Worm (Caenorhabditis elegans) whole organism, mixed stage, embryonic: Measurements from ENCODE around the gene Y73F4A.2.

Experiments used
- M03D4.4 ChIP-seq: sonication (generic microtip); optimal IDR thresholded peaks from 2 replicates; lab custom pipeline; 2017; ENCODE audit warnings: mild to moderate bottlenecking, missing genetic modification characterization, missing compliant biosample characterization
- bed-3 ChIP-seq: fragments of 200-800 bp; sonication (Bioruptor generic); optimal IDR thresholded peaks from 3 replicates; lab custom pipeline; 2018; ENCODE audit warnings: mild to moderate bottlenecking, missing genetic modification characterization, moderate library complexity, missing compliant biosample characterization
- blmp-1 ChIP-seq: fragments of 150-350 bp; optimal IDR thresholded peaks from 2 replicates; lab custom pipeline; 2014; ENCODE audit warnings: missing biosample characterization, missing genetic modification characterization
- ceh-39 ChIP-seq: fragments of 150-350 bp; optimal IDR thresholded peaks from 2 replicates; lab custom pipeline; 2014; ENCODE audit warnings: missing biosample characterization, missing genetic modification characterization
- ceh-43 ChIP-seq: fragments of 200-800 bp; sonication (Bioruptor generic); optimal IDR thresholded peaks from 2 replicates; lab custom pipeline; 2018; ENCODE audit warnings: mild to moderate bottlenecking, missing genetic modification characterization, moderate library complexity, missing compliant biosample characterization
- ceh-83 ChIP-seq: fragments of 200-800 bp; sonication (Bioruptor generic); optimal IDR thresholded peaks from 2 replicates; lab custom pipeline; 2018; ENCODE audit warnings: mild to moderate bottlenecking, missing genetic modification characterization, missing compliant biosample characterization
- ces-1 ChIP-seq: fragments of 150-350 bp; optimal IDR thresholded peaks from 2 replicates; lab custom pipeline; 2014; ENCODE audit warnings: missing biosample characterization, missing genetic modification reagents, missing genetic modification characterization
- cnd-1 ChIP-seq: fragments of 200-800 bp; sonication (Bioruptor generic); optimal IDR thresholded peaks from 2 replicates; lab custom pipeline; 2018; ENCODE audit warnings: mild to moderate bottlenecking, missing genetic modification characterization, missing compliant biosample characterization
- drap-1 ChIP-seq: fragments of 200-800 bp; sonication (Bioruptor generic); optimal IDR thresholded peaks from 3 replicates; lab custom pipeline; 2018; ENCODE audit warnings: mild to moderate bottlenecking, missing genetic modification characterization, missing compliant biosample characterization
- flh-1 ChIP-seq: fragments of 200-800 bp; sonication (Bioruptor generic); optimal IDR thresholded peaks from 2 replicates; lab custom pipeline; 2018; ENCODE audit warnings: mild to moderate bottlenecking, missing genetic modification characterization, moderate library complexity, missing compliant biosample characterization
- ham-2 ChIP-seq: fragments of 200-800 bp; sonication (Bioruptor generic); optimal IDR thresholded peaks from 2 replicates; lab custom pipeline; 2018; ENCODE audit warnings: mild to moderate bottlenecking, missing genetic modification characterization, missing compliant biosample characterization
- hlh-1 ChIP-seq: fragments of 150-350 bp; optimal IDR thresholded peaks from 2 replicates; lab custom pipeline; 2014; ENCODE audit warnings: missing biosample characterization, missing genetic modification reagents, missing genetic modification characterization
- lin-13 ChIP-seq: fragments of 150-350 bp; optimal IDR thresholded peaks from 2 replicates; lab custom pipeline; 2014; ENCODE audit warnings: missing biosample characterization, missing genetic modification characterization
- lsy-2 ChIP-seq: fragments of 150-350 bp; optimal IDR thresholded peaks from 2 replicates; lab custom pipeline; 2014; ENCODE audit warnings: missing biosample characterization, missing genetic modification characterization
- mab-5 ChIP-seq: fragments of 150-350 bp; optimal IDR thresholded peaks from 2 replicates; lab custom pipeline; 2014; ENCODE audit warnings: missing biosample characterization, missing genetic modification characterization
- mep-1 ChIP-seq: fragments of 150-350 bp; optimal IDR thresholded peaks from 2 replicates; lab custom pipeline; 2017; ENCODE audit warnings: missing biosample characterization, missing genetic modification reagents, missing genetic modification characterization, inconsistent platforms
- mls-2 ChIP-seq: sonication (generic microtip); optimal IDR thresholded peaks from 2 replicates; lab custom pipeline; 2016; ENCODE audit warnings: mild to moderate bottlenecking, missing genetic modification characterization, moderate library complexity, missing compliant biosample characterization
- nhr-12 ChIP-seq: fragments of 150-350 bp; optimal IDR thresholded peaks from 2 replicates; lab custom pipeline; 2014; ENCODE audit warnings: missing biosample characterization, missing genetic modification characterization
- nhr-2 ChIP-seq: fragments of 150-350 bp; optimal IDR thresholded peaks from 2 replicates; lab custom pipeline; 2014; ENCODE audit warnings: missing biosample characterization, missing genetic modification characterization
- nhr-237 ChIP-seq: fragments of 150-350 bp; optimal IDR thresholded peaks from 2 replicates; lab custom pipeline; 2014; ENCODE audit warnings: missing biosample characterization, missing genetic modification characterization
- nhr-28 ChIP-seq: fragments of 150-350 bp; optimal IDR thresholded peaks from 2 replicates; lab custom pipeline; 2014; ENCODE audit warnings: missing biosample characterization, missing genetic modification characterization
- nhr-76 ChIP-seq: sonication (generic microtip); optimal IDR thresholded peaks from 2 replicates; lab custom pipeline; 2017; ENCODE audit warnings: missing biosample characterization, missing genetic modification characterization
- pha-4 ChIP-seq: fragments of 150-350 bp; optimal IDR thresholded peaks from 2 replicates; lab custom pipeline; 2018; ENCODE audit warnings: missing biosample characterization, missing genetic modification reagents, missing genetic modification characterization
- sem-2 ChIP-seq: fragments of 200-800 bp; sonication (Bioruptor generic); optimal IDR thresholded peaks from 2 replicates; lab custom pipeline; 2018; ENCODE audit warnings: mild to moderate bottlenecking, missing genetic modification characterization, missing compliant biosample characterization
- tbx-8 ChIP-seq: fragments of 200-800 bp; sonication (Bioruptor generic); optimal IDR thresholded peaks from 2 replicates; lab custom pipeline; 2018; ENCODE audit warnings: mild to moderate bottlenecking, missing genetic modification characterization, moderate library complexity, missing compliant biosample characterization
- unc-120 ChIP-seq: sonication (generic microtip); optimal IDR thresholded peaks from 2 replicates; lab custom pipeline; 2017; ENCODE audit warnings: missing genetic modification characterization, missing compliant biosample characterization; ENCODE audit not compliant: poor library complexity, severe bottlenecking
- unc-39 ChIP-seq: fragments of 150-350 bp; optimal IDR thresholded peaks from 2 replicates; lab custom pipeline; 2014; ENCODE audit warnings: missing biosample characterization, missing genetic modification characterization
- unc-62 ChIP-seq: fragments of 150-350 bp; optimal IDR thresholded peaks from 2 replicates; lab custom pipeline; 2014; ENCODE audit warnings: missing biosample characterization, missing genetic modification reagents, missing genetic modification characterization
- zip-8 ChIP-seq: fragments of 150-350 bp; optimal IDR thresholded peaks from 2 replicates; lab custom pipeline; 2014; ENCODE audit warnings: missing biosample characterization, missing genetic modification characterization
- ztf-11 ChIP-seq: fragments of 150-350 bp; optimal IDR thresholded peaks from 2 replicates; lab custom pipeline; 2014; ENCODE audit warnings: missing biosample characterization, missing genetic modification characterization

Y73F4A.2 gene

ce11 chrIV:9032550-9032949 is 10.6 kb downstream of the Y73F4A.2 start, which contains the start of gene C53D6.6:
TSS of gene C53D6.6 (minus strand) at chrIV:9032667.
- TF ChIP-seq mep-1 (tag; lab: Kevin White, UChicago) (peak; percentile 3), nhr-28 (tag; lab: Kevin White, UChicago) (no peak), hlh-1 (tag; lab: Kevin White, UChicago) (peak; percentile 32), unc-62 (no peak), pha-4 (tag; lab: Kevin White, UChicago) (peak; percentile 56), zip-8 (tag; lab: Kevin White, UChicago) (no peak), lin-13 (tag; lab: Kevin White, UChicago) (no peak), drap-1 (GFP tag; lab: Kevin White, UChicago) (no peak), lsy-2 (tag; lab: Kevin White, UChicago) (no peak)

DNA sequence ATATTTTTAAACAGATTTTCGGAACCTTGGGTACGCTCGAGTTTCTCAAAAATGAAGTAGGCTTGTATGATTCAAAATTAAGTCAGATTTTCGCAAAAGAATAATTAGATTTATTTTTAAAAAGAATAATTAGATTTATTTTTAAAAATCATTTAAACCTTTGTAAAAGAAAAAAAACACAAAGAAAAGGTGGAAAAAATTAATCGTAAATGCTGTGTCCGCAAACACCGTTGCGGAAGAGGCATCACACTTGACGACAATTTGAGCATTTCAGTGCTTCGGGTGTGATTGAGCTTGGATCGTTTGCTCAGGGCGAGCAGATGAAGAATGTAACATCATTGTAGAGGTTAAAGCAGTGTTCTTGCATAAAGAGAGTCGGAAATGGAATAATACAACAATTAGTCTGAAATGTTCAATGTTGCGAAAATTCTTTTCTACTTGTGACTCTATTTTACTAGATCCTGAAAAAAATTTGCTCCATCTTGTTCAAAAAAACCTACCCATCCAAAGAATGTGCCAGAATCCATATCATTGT is 21.8 kb downstream of the Y73F4A.2 start:
- TF ChIP-seq M03D4.4 (tag; lab: Kevin White, UChicago) (no peak), lsy-2 (tag; lab: Kevin White, UChicago) (no peak), mep-1 (tag; lab: Kevin White, UChicago) (no peak), mls-2 (tag; lab: Kevin White, UChicago) (no peak), tbx-8 (GFP tag; lab: Kevin White, UChicago) (no peak), sem-2 (GFP tag; lab: Kevin White, UChicago) (no peak), flh-1 (GFP tag; lab: Kevin White, UChicago) (no peak), ceh-39 (tag; lab: Kevin White, UChicago) (no peak), pha-4 (tag; lab: Kevin White, UChicago) (no peak), cnd-1 (no peak), unc-39 (tag; lab: Kevin White, UChicago) (no peak), bed-3 (GFP tag; lab: Kevin White, UChicago) (no peak), lin-13 (tag; lab: Kevin White, UChicago) (no peak)

DNA sequence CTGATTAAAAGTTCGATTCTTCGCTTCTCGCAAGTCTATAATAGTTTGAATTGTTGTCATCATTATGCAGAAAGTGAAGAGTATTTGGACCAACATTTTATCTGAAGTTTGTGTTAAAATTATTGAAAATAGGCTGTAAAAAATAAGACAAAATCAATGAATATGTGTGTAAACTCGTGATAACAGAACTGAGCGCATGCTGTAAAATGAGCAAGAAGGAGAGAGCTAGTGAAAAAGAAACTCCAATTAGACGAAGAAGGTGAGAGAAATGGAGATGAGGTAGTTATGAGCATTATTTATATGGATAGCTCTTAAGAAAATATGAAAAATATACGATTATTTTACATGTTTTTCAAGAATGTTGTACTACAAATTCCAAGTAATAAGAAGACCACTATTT is 22.3 kb downstream of the Y73F4A.2 start, which contains the start of gene C53D6.4:
Gene C53D6.4, minus strand, starts transcription at position 101 of the 400 bp plus-strand sequence.
- TF ChIP-seq lin-13 (tag; lab: Kevin White, UChicago), result no peak
- TF ChIP-seq mep-1 (tag; lab: Kevin White, UChicago), result no peak
- no peak for TF ChIP-seq cnd-1
- no peak for TF ChIP-seq pha-4 (tag; lab: Kevin White, UChicago)
- TF ChIP-seq nhr-2 (tag; lab: Kevin White, UChicago), result no peak
- no peak for TF ChIP-seq lsy-2 (tag; lab: Kevin White, UChicago)
- TF ChIP-seq mab-5 (tag; lab: Kevin White, UChicago), result no peak
- TF ChIP-seq bed-3 (GFP tag; lab: Kevin White, UChicago), result no peak
- TF ChIP-seq unc-120 (tag; lab: Kevin White, UChicago), result no peak
- no peak for TF ChIP-seq blmp-1 (tag; lab: Kevin White, UChicago)
- no peak for TF ChIP-seq ceh-39 (tag; lab: Kevin White, UChicago)
- TF ChIP-seq mls-2 (tag; lab: Kevin White, UChicago), result no peak
- no peak for TF ChIP-seq ces-1
- TF ChIP-seq flh-1 (GFP tag; lab: Kevin White, UChicago), result no peak
- TF ChIP-seq nhr-76 (tag; lab: Kevin White, UChicago), result no peak

DNA sequence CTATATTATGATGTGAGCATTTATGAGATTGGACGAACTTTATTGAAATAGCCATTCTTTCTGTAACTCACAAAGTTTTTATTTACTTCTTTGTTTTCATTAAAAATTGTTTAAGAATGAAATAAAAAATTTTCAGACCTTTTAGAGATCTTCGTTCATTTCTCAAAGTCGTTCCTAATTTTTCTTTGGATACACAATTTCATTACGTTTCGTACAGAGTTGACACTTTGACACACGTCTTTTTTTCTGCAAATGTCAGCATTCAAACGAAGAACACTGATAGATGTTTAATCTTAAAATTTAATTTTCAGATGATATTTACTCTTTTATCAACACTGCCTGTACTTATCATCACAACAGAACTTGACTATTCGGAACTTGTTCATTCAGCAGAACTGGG is 26.7 kb downstream of the Y73F4A.2 start, which contains the start of gene acc-2:
Gene acc-2, plus strand, starts transcription at position 301 of the 400 bp plus-strand sequence.
- TF ChIP-seq bed-3 (GFP tag; lab: Kevin White, UChicago) (no peak), hlh-1 (tag; lab: Kevin White, UChicago) (no peak), nhr-2 (tag; lab: Kevin White, UChicago) (no peak), lsy-2 (tag; lab: Kevin White, UChicago) (no peak), ztf-11 (tag; lab: Kevin White, UChicago) (no peak), ceh-43 (GFP tag; lab: Kevin White, UChicago) (no peak), ham-2 (no peak), M03D4.4 (tag; lab: Kevin White, UChicago) (no peak), mep-1 (tag; lab: Kevin White, UChicago) (no peak), blmp-1 (tag; lab: Kevin White, UChicago) (no peak), ces-1 (no peak), ceh-83 (GFP tag; lab: Kevin White, UChicago) (no peak), ceh-39 (tag; lab: Kevin White, UChicago) (no peak), nhr-237 (tag; lab: Kevin White, UChicago) (no peak), sem-2 (GFP tag; lab: Kevin White, UChicago) (no peak), nhr-12 (tag; lab: Kevin White, UChicago) (no peak)
